Worm (Caenorhabditis elegans) whole organism, late embryonic: Measurements from ENCODE around the gene str-135.

Source experiments
- F13H6.1 ChIP-seq: sonication (generic microtip); optimal IDR thresholded peaks from 2 replicates; lab custom pipeline; 2016; ENCODE audit warnings: missing genetic modification characterization, missing compliant biosample characterization
- K09A11.1 ChIP-seq: sonication (generic microtip); optimal IDR thresholded peaks from 2 replicates; lab custom pipeline; 2017; ENCODE audit warnings: antibody characterized with exemption, mild to moderate bottlenecking, missing genetic modification characterization, missing compliant biosample characterization; ENCODE audit not compliant: insufficient read depth
- Y22D7AL.16 ChIP-seq: sonication (generic microtip); optimal IDR thresholded peaks from 2 replicates; lab custom pipeline; 2016; ENCODE audit warnings: missing genetic modification characterization, missing compliant biosample characterization
- ceh-14 ChIP-seq: sonication (generic microtip); optimal IDR thresholded peaks from 2 replicates; lab custom pipeline; 2016; ENCODE audit warnings: missing genotype, missing genetic modification characterization, missing compliant biosample characterization
- ceh-18 ChIP-seq: sonication (generic microtip); optimal IDR thresholded peaks from 2 replicates; lab custom pipeline; 2016; ENCODE audit warnings: missing genetic modification characterization, missing compliant biosample characterization
- ceh-24 ChIP-seq: sonication (generic microtip); optimal IDR thresholded peaks from 2 replicates; lab custom pipeline; 2016; ENCODE audit warnings: mild to moderate bottlenecking, missing genetic modification characterization, missing compliant biosample characterization
- ceh-30 ChIP-seq: fragments of 150-350 bp; optimal IDR thresholded peaks from 2 replicates; lab custom pipeline; 2014; ENCODE audit warnings: missing biosample characterization, missing genetic modification characterization
- ceh-34 ChIP-seq: sonication (generic microtip); optimal IDR thresholded peaks from 2 replicates; lab custom pipeline; 2016; ENCODE audit warnings: mild to moderate bottlenecking, missing genetic modification characterization, missing compliant biosample characterization
- ceh-45 ChIP-seq: fragments of 200-800 bp; sonication (Bioruptor generic); IDR thresholded peaks from 2 replicates; pipeline ENCODE4 v1.3.6; 2022; ENCODE audit warnings: missing genetic modification reagents, missing genetic modification characterization, missing compliant biosample characterization
- ceh-48 ChIP-seq: sonication (generic microtip); optimal IDR thresholded peaks from 2 replicates; lab custom pipeline; 2016; ENCODE audit warnings: missing genetic modification characterization, inconsistent platforms, missing compliant biosample characterization
- ceh-6 ChIP-seq: fragments of 200-800 bp; sonication (Bioruptor generic); optimal IDR thresholded peaks from 2 replicates; lab custom pipeline; 2018; ENCODE audit warnings: mild to moderate bottlenecking, missing genetic modification characterization, missing compliant biosample characterization
- che-1 ChIP-seq: sonication (generic microtip); optimal IDR thresholded peaks from 2 replicates; lab custom pipeline; 2016; ENCODE audit warnings: mild to moderate bottlenecking, missing genetic modification characterization, missing compliant biosample characterization
- dmd-4 ChIP-seq: sonication (generic microtip); optimal IDR thresholded peaks from 2 replicates; lab custom pipeline; 2016; ENCODE audit warnings: borderline replicate concordance, missing genetic modification characterization, missing compliant biosample characterization
- elt-2 ChIP-seq: sonication (generic microtip); optimal IDR thresholded peaks from 2 replicates; lab custom pipeline; 2016; ENCODE audit warnings: missing genetic modification reagents, missing genetic modification characterization, missing compliant biosample characterization
- elt-4 ChIP-seq: sonication (generic microtip); optimal IDR thresholded peaks from 2 replicates; lab custom pipeline; 2016; ENCODE audit warnings: missing genetic modification characterization, missing compliant biosample characterization
- eyg-1 ChIP-seq: sonication (generic microtip); optimal IDR thresholded peaks from 2 replicates; lab custom pipeline; 2016; ENCODE audit warnings: missing genotype, missing genetic modification characterization, missing compliant biosample characterization
- gmeb-2 ChIP-seq: sonication (generic microtip); optimal IDR thresholded peaks from 2 replicates; lab custom pipeline; 2016; ENCODE audit warnings: missing genetic modification characterization, inconsistent platforms, missing compliant biosample characterization
- hlh-30 ChIP-seq: sonication (generic microtip); optimal IDR thresholded peaks from 2 replicates; lab custom pipeline; 2017; ENCODE audit warnings: antibody characterized with exemption, missing genetic modification characterization, missing compliant biosample characterization; ENCODE audit not compliant: insufficient read depth
- hlh-6 ChIP-seq: sonication (generic microtip); optimal IDR thresholded peaks from 2 replicates; lab custom pipeline; 2016; ENCODE audit warnings: missing genotype, missing genetic modification characterization, missing compliant biosample characterization
- mec-3 ChIP-seq: sonication (generic microtip); optimal IDR thresholded peaks from 2 replicates; lab custom pipeline; 2016; ENCODE audit warnings: borderline replicate concordance, missing genetic modification characterization, missing compliant biosample characterization
- nhr-232 ChIP-seq: sonication (generic microtip); optimal IDR thresholded peaks from 2 replicates; lab custom pipeline; 2016; ENCODE audit warnings: missing genetic modification characterization, missing compliant biosample characterization
- npax-4 ChIP-seq: sonication (generic microtip); optimal IDR thresholded peaks from 2 replicates; lab custom pipeline; 2016; ENCODE audit warnings: missing genetic modification characterization, missing compliant biosample characterization
- odd-2 ChIP-seq: sonication (generic microtip); optimal IDR thresholded peaks from 2 replicates; lab custom pipeline; 2017; ENCODE audit warnings: antibody characterized with exemption, mild to moderate bottlenecking, missing genetic modification characterization, missing compliant biosample characterization
- pat-9 ChIP-seq: fragments of 200-800 bp; sonication (Bioruptor generic); optimal IDR thresholded peaks from 2 replicates; lab custom pipeline; 2018; ENCODE audit warnings: mild to moderate bottlenecking, missing genetic modification characterization, moderate library complexity, missing compliant biosample characterization
- pax-1 ChIP-seq: fragments of 150-350 bp; optimal IDR thresholded peaks from 2 replicates; lab custom pipeline; 2014; ENCODE audit warnings: missing biosample characterization, missing genetic modification characterization
- pha-2 ChIP-seq: sonication (generic microtip); optimal IDR thresholded peaks from 2 replicates; lab custom pipeline; 2017; ENCODE audit warnings: mild to moderate bottlenecking, missing genetic modification characterization, missing compliant biosample characterization
- pha-4 ChIP-seq: fragments of 150-350 bp; optimal IDR thresholded peaks from 2 replicates; lab custom pipeline; 2018; ENCODE audit warnings: missing biosample characterization, missing genetic modification reagents, missing genetic modification characterization
- ref-2 ChIP-seq: sonication (generic microtip); optimal IDR thresholded peaks from 2 replicates; lab custom pipeline; 2016; ENCODE audit warnings: missing genetic modification characterization, missing compliant biosample characterization
- sox-2 ChIP-seq: fragments of 200-800 bp; sonication (Bioruptor generic); IDR thresholded peaks from 2 replicates; pipeline ENCODE4 v1.3.6; 2022; ENCODE audit warnings: missing genetic modification reagents, missing genetic modification characterization, missing compliant biosample characterization
- tbx-7 ChIP-seq: sonication (generic microtip); optimal IDR thresholded peaks from 2 replicates; lab custom pipeline; 2016; ENCODE audit warnings: missing genotype, missing genetic modification characterization, missing compliant biosample characterization
- ttx-3 ChIP-seq: sonication (generic microtip); optimal IDR thresholded peaks from 2 replicates; lab custom pipeline; 2016; ENCODE audit warnings: missing genetic modification reagents, missing genetic modification characterization, missing compliant biosample characterization
- unc-42 ChIP-seq: sonication (generic microtip); optimal IDR thresholded peaks from 2 replicates; lab custom pipeline; 2016; ENCODE audit warnings: missing genotype, missing genetic modification characterization, missing compliant biosample characterization

Gene str-135

DNA sequence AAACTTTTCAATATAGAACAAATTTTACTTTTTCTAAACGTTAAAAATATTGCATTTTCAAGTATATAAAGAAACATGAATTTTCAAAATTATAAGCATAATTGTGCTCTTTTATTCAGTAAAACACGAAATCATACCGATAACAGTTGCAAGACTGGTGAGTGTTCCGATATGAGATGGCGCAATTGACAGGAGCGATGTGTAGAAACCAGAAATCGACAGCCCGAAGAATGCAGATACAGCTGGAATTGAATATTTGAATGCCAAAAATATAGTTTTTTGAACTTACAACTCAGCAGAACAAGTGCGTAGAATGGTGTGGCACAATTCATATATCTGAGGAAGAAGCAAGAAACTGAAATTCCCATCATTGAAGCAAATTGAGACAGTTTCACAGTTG lies 2.3 kb upstream of the str-135 start:
- no peak for TF ChIP-seq ceh-30 (tag; lab: Kevin White, UChicago)
- no peak for TF ChIP-seq eyg-1 (tag; lab: Kevin White, UChicago)
- no peak for TF ChIP-seq ceh-6
- no peak for TF ChIP-seq ref-2 (tag; lab: Kevin White, UChicago)

DNA sequence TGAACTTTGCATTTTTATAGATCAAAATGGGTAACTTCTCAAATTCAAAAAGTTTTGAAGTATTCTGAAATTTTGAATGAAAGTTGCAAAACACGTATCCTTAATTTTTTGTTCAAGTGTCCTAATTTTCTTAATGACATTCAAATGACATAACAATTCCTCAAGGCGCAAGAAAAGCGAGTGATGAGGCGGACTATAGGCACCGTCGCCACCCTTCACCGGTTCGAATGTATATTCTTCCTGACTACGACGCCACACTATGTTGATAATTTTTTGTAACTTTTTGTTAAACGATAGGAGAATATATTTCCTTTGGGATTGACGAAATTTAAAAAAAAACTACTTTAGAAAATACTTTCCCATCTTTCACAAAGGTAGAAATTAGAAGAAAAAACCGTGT lies 976 bp upstream of the str-135 start:
- TF ChIP-seq npax-4 (tag; lab: Kevin White, UChicago), result no peak
- no peak for TF ChIP-seq nhr-232 (tag; lab: Kevin White, UChicago)
- TF ChIP-seq F13H6.1 (tag; lab: Kevin White, UChicago), result no peak
- no peak for TF ChIP-seq ttx-3 (tag; lab: Kevin White, UChicago)
- TF ChIP-seq hlh-6 (tag; lab: Kevin White, UChicago), result no peak
- TF ChIP-seq ceh-45 (GFP tag; lab: Robert Waterston, UW), result no peak
- TF ChIP-seq gmeb-2, result no peak
- TF ChIP-seq elt-2 (tag; lab: Kevin White, UChicago), result no peak
- no peak for TF ChIP-seq mec-3
- no peak for TF ChIP-seq pha-2
- TF ChIP-seq elt-4 (tag; lab: Kevin White, UChicago), result no peak

DNA sequence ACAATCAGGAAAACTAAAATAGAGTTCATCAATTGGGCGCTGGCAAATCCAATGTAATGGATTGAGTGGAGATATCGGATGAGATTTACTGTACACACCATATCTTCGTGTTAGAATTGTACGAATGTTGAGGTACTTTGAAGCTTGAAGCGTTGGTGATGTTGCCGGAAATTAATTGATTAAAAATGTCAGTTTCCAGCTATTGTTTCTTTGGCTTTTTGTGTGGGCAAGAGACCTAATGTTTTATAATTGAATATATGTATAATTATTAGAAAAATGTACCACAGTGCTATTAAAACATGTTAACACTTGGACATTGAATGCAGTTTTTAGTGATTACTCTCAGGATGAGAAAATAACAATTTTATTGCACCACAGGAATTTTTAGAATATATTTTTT lies 1.8 kb downstream of the str-135 start, which contains the start of gene str-136:
TSS of gene str-136 (minus strand) at position 101 of the 400 bp plus-strand sequence.
- TF ChIP-seq dmd-4 (tag; lab: Kevin White, UChicago), result no peak
- TF ChIP-seq ceh-48 (tag; lab: Kevin White, UChicago), result no peak
- no peak for TF ChIP-seq ceh-45 (GFP tag; lab: Robert Waterston, UW)
- no peak for TF ChIP-seq sox-2 (GFP tag; lab: Robert Waterston, UW)
- no peak for TF ChIP-seq F13H6.1 (tag; lab: Kevin White, UChicago)
- TF ChIP-seq ttx-3 (tag; lab: Kevin White, UChicago), result no peak

DNA sequence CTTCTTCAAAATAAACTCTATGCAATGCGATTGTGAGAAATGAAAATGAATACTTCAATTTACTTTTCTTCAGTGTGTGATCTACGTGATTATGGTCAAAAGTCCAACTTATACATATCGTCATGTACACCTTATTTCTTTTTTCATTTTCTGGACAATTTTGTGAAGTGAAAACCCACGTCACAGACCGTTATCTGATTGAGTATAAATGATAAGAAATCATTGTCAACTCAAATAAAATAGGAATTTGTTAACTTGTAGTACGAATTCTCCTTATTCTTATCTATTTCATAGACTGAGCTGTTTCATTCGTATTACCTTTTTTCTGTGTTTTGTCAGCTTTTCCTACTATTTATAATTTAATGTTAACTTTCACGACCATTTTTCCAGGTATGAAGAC lies 8.7 kb downstream of the str-135 start, which contains the start of gene asp-5:
TSS of gene asp-5 (plus strand) at position 391 of the 400 bp plus-strand sequence.
- no peak for TF ChIP-seq npax-4 (tag; lab: Kevin White, UChicago)
- peak; percentile 34 for TF ChIP-seq elt-2 (tag; lab: Kevin White, UChicago)

DNA sequence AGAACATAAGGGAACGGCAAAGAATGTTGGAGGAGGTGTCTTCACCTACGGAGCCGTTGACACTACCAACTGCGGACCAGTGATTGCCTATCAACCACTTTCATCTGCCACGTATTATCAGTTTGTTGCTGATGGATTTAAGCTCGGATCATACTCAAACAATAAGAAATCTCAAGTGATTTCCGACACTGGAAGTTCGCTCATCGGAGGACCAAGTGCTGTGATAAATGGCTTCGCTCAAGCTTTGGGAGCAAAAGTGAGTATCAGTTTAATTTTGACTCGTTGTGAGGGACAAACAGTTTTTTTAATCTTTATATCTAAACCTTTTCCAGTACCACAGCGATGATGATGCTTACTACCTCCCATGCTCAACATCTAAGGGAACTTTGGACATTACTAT lies 9.3 kb downstream of the str-135 start:
- TF ChIP-seq pha-2 (no peak), F13H6.1 (tag; lab: Kevin White, UChicago) (no peak), ceh-18 (no peak), ceh-6 (no peak), odd-2 (tag; lab: Kevin White, UChicago) (no peak), pat-9 (tag; lab: Kevin White, UChicago) (no peak), eyg-1 (tag; lab: Kevin White, UChicago) (no peak), Y22D7AL.16 (tag; lab: Kevin White, UChicago) (no peak), K09A11.1 (tag; lab: Kevin White, UChicago) (no peak), ceh-24 (tag; lab: Kevin White, UChicago) (no peak), ceh-34 (no peak)

DNA sequence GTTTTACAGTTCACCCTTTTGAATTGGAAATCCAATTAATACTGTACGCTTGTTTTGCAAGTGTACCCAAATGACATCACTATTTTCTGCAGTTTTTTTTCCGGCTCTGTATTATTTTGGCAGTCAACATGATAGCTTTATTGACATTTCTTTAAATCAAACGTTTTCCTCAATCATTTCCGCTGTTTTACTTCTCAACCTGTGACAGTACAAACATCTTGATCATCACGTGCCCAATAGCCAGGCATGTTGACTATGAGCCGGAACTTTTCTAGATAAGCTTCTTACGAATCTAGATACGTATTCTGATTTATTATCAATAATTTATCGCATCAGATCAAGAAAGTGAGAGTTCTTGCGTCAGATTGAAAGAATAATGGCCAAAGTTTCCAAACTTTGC lies 10.8 kb downstream of the str-135 start:
- TF ChIP-seq nhr-232 (tag; lab: Kevin White, UChicago), result no peak
- TF ChIP-seq unc-42 (tag; lab: Kevin White, UChicago), result no peak
- TF ChIP-seq pax-1, result no peak
- TF ChIP-seq tbx-7 (tag; lab: Kevin White, UChicago), result no peak
- TF ChIP-seq che-1 (tag; lab: Kevin White, UChicago), result no peak
- TF ChIP-seq hlh-30, result no peak
- no peak for TF ChIP-seq pha-4 (tag; lab: Kevin White, UChicago)
- no peak for TF ChIP-seq ceh-24 (tag; lab: Kevin White, UChicago)
- no peak for TF ChIP-seq ceh-14 (tag; lab: Kevin White, UChicago)
